Worm (Caenorhabditis elegans) whole organism, young adult: Measurements from ENCODE around the gene C40A11.8.

Experiments
- B0019.2 ChIP-seq: fragments of 200-800 bp; sonication (Bioruptor generic); conservative IDR thresholded peaks from 2 replicates; pipeline ENCODE4 v1.3.6; 2022; ENCODE audit warnings: missing genetic modification reagents, missing genetic modification characterization, missing compliant biosample characterization
- B0336.3 ChIP-seq: fragments of 200-800 bp; sonication (Bioruptor generic); IDR thresholded peaks from 2 replicates; pipeline ENCODE4 v1.3.6; 2022; ENCODE audit warnings: missing genetic modification characterization, missing compliant biosample characterization
- C06A6.2 ChIP-seq: fragments of 200-800 bp; sonication (Bioruptor generic); conservative IDR thresholded peaks from 2 replicates; pipeline ENCODE4 v1.3.6; 2022; ENCODE audit warnings: missing genetic modification characterization, missing compliant biosample characterization
- F10E7.11 ChIP-seq: sonication (generic microtip); optimal IDR thresholded peaks from 2 replicates; lab custom pipeline; 2017; ENCODE audit warnings: mild to moderate bottlenecking, missing genetic modification characterization, moderate library complexity, missing compliant biosample characterization
- F33H1.4 ChIP-seq: fragments of 200-800 bp; sonication (Bioruptor generic); IDR thresholded peaks from 2 replicates; pipeline ENCODE4 v1.3.6; 2022; ENCODE audit warnings: missing genetic modification reagents, missing genetic modification characterization, missing compliant biosample characterization
- F39B2.1 ChIP-seq: fragments of 200-800 bp; sonication (Bioruptor generic); IDR thresholded peaks from 2 replicates; pipeline ENCODE4 v1.3.6; 2022; ENCODE audit warnings: missing genetic modification reagents, missing genetic modification characterization, missing compliant biosample characterization
- K11D2.4 ChIP-seq: fragments of 200-800 bp; sonication (Bioruptor generic); IDR thresholded peaks from 2 replicates; pipeline ENCODE4 v1.3.6; 2022; ENCODE audit warnings: missing genetic modification reagents, missing genetic modification characterization, missing compliant biosample characterization
- T07F8.4 ChIP-seq: sonication (generic microtip); optimal IDR thresholded peaks from 2 replicates; lab custom pipeline; 2016; ENCODE audit warnings: mild to moderate bottlenecking, missing genetic modification characterization, moderate library complexity, missing compliant biosample characterization
- Y53G8AR.9 ChIP-seq: fragments of 200-800 bp; sonication (Bioruptor generic); conservative IDR thresholded peaks from 2 replicates; pipeline ENCODE4 v1.3.6; 2022; ENCODE audit warnings: missing genetic modification reagents, missing genetic modification characterization, missing compliant biosample characterization
- ZK185.1 ChIP-seq: sonication (generic microtip); optimal IDR thresholded peaks from 2 replicates; lab custom pipeline; 2016; ENCODE audit warnings: mild to moderate bottlenecking, missing genetic modification characterization, missing compliant biosample characterization; ENCODE audit not compliant: poor library complexity, severe bottlenecking
- akir-1 ChIP-seq: fragments of 200-800 bp; sonication (Bioruptor generic); optimal IDR thresholded peaks from 2 replicates; lab custom pipeline; 2018; ENCODE audit warnings: mild to moderate bottlenecking, missing genetic modification characterization, moderate library complexity, missing compliant biosample characterization
- aptf-3 ChIP-seq: fragments of 200-800 bp; sonication (Bioruptor generic); IDR thresholded peaks from 2 replicates; pipeline ENCODE4 v1.3.6; 2022; ENCODE audit warnings: missing genetic modification characterization, missing compliant biosample characterization
- atf-7 ChIP-seq: sonication (generic microtip); optimal IDR thresholded peaks from 2 replicates; lab custom pipeline; 2017; ENCODE audit warnings: mild to moderate bottlenecking, missing genetic modification characterization, missing compliant biosample characterization
- attf-5 ChIP-seq: fragments of 200-800 bp; sonication (Bioruptor generic); optimal IDR thresholded peaks from 2 replicates; lab custom pipeline; 2018; ENCODE audit warnings: mild to moderate bottlenecking, missing genetic modification characterization, missing compliant biosample characterization
- attf-6 ChIP-seq: fragments of 200-800 bp; sonication (Bioruptor generic); IDR thresholded peaks from 2 replicates; pipeline ENCODE4 v1.3.6; 2022; ENCODE audit warnings: missing genetic modification reagents, missing genetic modification characterization, missing compliant biosample characterization
- ceh-27 ChIP-seq: fragments of 200-800 bp; sonication (Bioruptor generic); optimal IDR thresholded peaks from 2 replicates; lab custom pipeline; 2018; ENCODE audit warnings: mild to moderate bottlenecking, missing genetic modification characterization, moderate library complexity, missing compliant biosample characterization
- ceh-40 ChIP-seq: fragments of 200-800 bp; sonication (Bioruptor generic); IDR thresholded peaks from 2 replicates; pipeline ENCODE4 v1.3.6; 2022; ENCODE audit warnings: missing genetic modification characterization, missing compliant biosample characterization
- dpff-1 ChIP-seq: sonication (generic microtip); optimal IDR thresholded peaks from 2 replicates; lab custom pipeline; 2017; ENCODE audit warnings: mild to moderate bottlenecking, missing genetic modification characterization, missing compliant biosample characterization
- ekl-4 ChIP-seq: fragments of 200-800 bp; sonication (Bioruptor generic); IDR thresholded peaks from 2 replicates; pipeline ENCODE4 v1.3.6; 2022; ENCODE audit warnings: missing genetic modification reagents, missing genetic modification characterization, missing compliant biosample characterization
- hmg-20 ChIP-seq: fragments of 200-800 bp; sonication (Bioruptor generic); IDR thresholded peaks from 2 replicates; pipeline ENCODE4 v1.3.6; 2022; ENCODE audit warnings: missing genetic modification reagents, missing genetic modification characterization, missing compliant biosample characterization
- let-607 ChIP-seq, 2 experiments: fragments of 200-800 bp in 1 of 2; sonication (Bioruptor generic) in 1 of 2; sonication (generic microtip) in 1 of 2; optimal IDR thresholded peaks; 2 replicates each; lab custom pipeline; 2016 to 2018; ENCODE audit warnings: mild to moderate bottlenecking in 2 of 2, missing compliant biosample characterization in 2 of 2, missing genetic modification characterization in 2 of 2, moderate library complexity in 2 of 2, missing genotype in 1 of 2
- lin-40 ChIP-seq: sonication (generic microtip); optimal IDR thresholded peaks from 2 replicates; lab custom pipeline; 2016; ENCODE audit warnings: missing genetic modification characterization, mild to moderate bottlenecking, missing compliant biosample characterization, missing genotype, missing genetic modification reagents
- lin-54 ChIP-seq: fragments of 200-800 bp; sonication (Bioruptor generic); optimal IDR thresholded peaks from 2 replicates; lab custom pipeline; 2018; ENCODE audit warnings: mild to moderate bottlenecking, missing genetic modification characterization, missing compliant biosample characterization
- madf-3 ChIP-seq: fragments of 200-800 bp; sonication (Bioruptor generic); IDR thresholded peaks from 2 replicates; pipeline ENCODE4 v1.3.6; 2022; ENCODE audit warnings: missing genetic modification reagents, missing genetic modification characterization, missing compliant biosample characterization
- nfya-2 ChIP-seq: fragments of 200-800 bp; sonication (Bioruptor generic); IDR thresholded peaks from 2 replicates; pipeline ENCODE4 v1.3.6; 2022; ENCODE audit warnings: missing genetic modification reagents, missing genetic modification characterization, missing compliant biosample characterization
- rec-8 ChIP-seq, 2 experiments: sonication (generic microtip); optimal IDR thresholded peaks; 2 replicates each; lab custom pipeline; 2016; ENCODE audit warnings: mild to moderate bottlenecking in 2 of 2, missing genetic modification characterization in 2 of 2, missing genetic modification reagents in 2 of 2, missing genotype in 2 of 2, missing biosample characterization in 1 of 2, missing compliant biosample characterization in 1 of 2, moderate library complexity in 1 of 2
- repo-1 ChIP-seq: sonication (generic microtip); optimal IDR thresholded peaks from 2 replicates; lab custom pipeline; 2017; ENCODE audit warnings: mild to moderate bottlenecking, missing genetic modification characterization, missing compliant biosample characterization
- rpc-1 ChIP-seq, 2 experiments: fragments of 150-350 bp in 1 of 2; sonication (generic microtip) in 1 of 2; optimal IDR thresholded peaks; 2 replicates each; lab custom pipeline; 2014 to 2018; ENCODE audit warnings: missing biosample characterization in 1 of 2, missing genetic modification characterization in 1 of 2, missing genetic modification reagents in 1 of 2, missing genotype in 1 of 2
- sea-2 ChIP-seq: fragments of 200-800 bp; sonication (Bioruptor generic); IDR thresholded peaks from 2 replicates; pipeline ENCODE4 v1.3.6; 2022; ENCODE audit warnings: missing genetic modification characterization, missing compliant biosample characterization
- snpc-4 ChIP-seq, 5 experiments: fragments of 150-350 bp in 1 of 5; sonication (generic microtip) in 4 of 5; optimal IDR thresholded peaks; 2 replicates each; lab custom pipeline; 2014 to 2018; ENCODE audit warnings: missing genetic modification characterization in 5 of 5, missing biosample characterization in 3 of 5, antibody characterized with exemption in 2 of 5, mild to moderate bottlenecking in 2 of 5, missing compliant biosample characterization in 2 of 5, missing genotype in 2 of 5, moderate library complexity in 2 of 5, missing genetic modification reagents in 1 of 5
- unc-130 ChIP-seq: sonication (generic microtip); optimal IDR thresholded peaks from 2 replicates; lab custom pipeline; 2016; ENCODE audit warnings: missing genetic modification reagents, missing genetic modification characterization, missing compliant biosample characterization
- unc-62 ChIP-seq: fragments of 150-350 bp; optimal IDR thresholded peaks from 2 replicates; lab custom pipeline; 2014; ENCODE audit warnings: missing biosample characterization, missing genetic modification reagents, missing genetic modification characterization
- xnd-1 ChIP-seq: sonication (generic microtip); optimal IDR thresholded peaks from 2 replicates; lab custom pipeline; 2016; ENCODE audit warnings: missing genotype, missing genetic modification reagents, missing genetic modification characterization, missing compliant biosample characterization
- zim-3 ChIP-seq: sonication (generic microtip); optimal IDR thresholded peaks from 2 replicates; lab custom pipeline; 2017; ENCODE audit warnings: mild to moderate bottlenecking, missing genetic modification characterization, moderate library complexity, missing compliant biosample characterization
- ztf-22 ChIP-seq: fragments of 200-800 bp; sonication (Bioruptor generic); optimal IDR thresholded peaks from 2 replicates; lab custom pipeline; 2018; ENCODE audit warnings: mild to moderate bottlenecking, missing genetic modification characterization, moderate library complexity, missing compliant biosample characterization
- ztf-25 ChIP-seq: fragments of 200-800 bp; sonication (Bioruptor generic); IDR thresholded peaks from 2 replicates; pipeline ENCODE4 v1.3.6; 2022; ENCODE audit warnings: missing genetic modification reagents, missing genetic modification characterization, missing compliant biosample characterization

The C40A11.8 gene

DNA sequence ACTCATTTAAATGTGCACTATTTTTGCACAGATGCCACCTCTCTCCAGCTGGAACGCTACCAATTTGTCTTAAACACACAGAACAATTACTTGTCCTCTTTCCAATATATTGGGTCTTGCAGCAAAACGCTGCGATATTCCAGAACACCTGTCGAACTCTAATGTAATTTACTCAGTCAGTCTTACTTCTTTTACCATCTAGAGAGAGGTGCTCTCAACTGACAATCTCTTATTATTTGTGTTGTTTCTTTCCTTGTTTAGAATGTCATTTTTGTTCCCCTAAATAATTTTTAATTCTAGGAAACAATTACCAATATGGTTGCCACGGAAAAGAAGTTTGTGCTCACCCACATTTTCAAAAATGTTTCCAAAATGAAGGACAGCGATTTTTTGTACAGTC is 20.0 kb downstream of the C40A11.8 start, which contains the start of gene sdz-28:
sdz-28 (plus strand) TSS at position 301 of the 400 bp plus-strand sequence.
- TF ChIP-seq nfya-2 (GFP tag; lab: Robert Waterston, UW): no peak

DNA sequence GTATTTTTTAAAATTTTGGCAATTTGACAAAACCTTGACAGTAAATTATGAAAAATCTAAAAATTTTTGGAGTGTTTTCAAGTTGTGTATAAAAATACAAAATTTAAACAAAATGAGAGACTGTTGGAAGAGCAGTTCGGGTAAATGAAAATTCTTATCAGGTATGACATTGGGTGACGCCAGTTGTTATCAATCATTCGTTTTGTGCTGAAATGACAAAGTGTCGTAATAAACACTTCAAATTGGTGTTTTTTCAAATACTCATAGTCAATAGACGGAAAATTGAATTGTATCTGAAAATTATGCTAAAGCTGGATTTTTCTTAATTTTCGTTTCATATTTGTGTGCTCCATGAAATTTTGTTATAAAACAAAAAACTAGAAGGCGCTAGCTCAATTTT is 28.0 kb downstream of the C40A11.8 start:
- no peak for TF ChIP-seq B0019.2 (GFP tag; lab: Robert Waterston, UW)
- no peak for TF ChIP-seq lin-40 (tag; lab: Kevin White, UChicago)
- TF ChIP-seq attf-6 (GFP tag; lab: Robert Waterston, UW): no peak
- no peak for TF ChIP-seq ztf-22 (GFP tag; lab: Kevin White, UChicago)
- no peak for TF ChIP-seq madf-3 (GFP tag; lab: Robert Waterston, UW)
- no peak for TF ChIP-seq lin-54 (GFP tag; lab: Kevin White, UChicago)
- no peak for TF ChIP-seq nfya-2 (GFP tag; lab: Robert Waterston, UW)
- TF ChIP-seq ztf-25: no peak
- TF ChIP-seq T07F8.4 (tag; lab: Kevin White, UChicago): no peak
- no peak for TF ChIP-seq C06A6.2 (GFP tag; lab: Robert Waterston, UW)
- no peak for TF ChIP-seq hmg-20
- no peak for TF ChIP-seq B0336.3 (GFP tag; lab: Robert Waterston, UW)
- no peak for TF ChIP-seq F10E7.11 (tag; lab: Kevin White, UChicago)
- no peak for TF ChIP-seq Y53G8AR.9 (GFP tag; lab: Robert Waterston, UW)
- TF ChIP-seq ceh-40 (GFP tag; lab: Robert Waterston, UW): no peak
- no peak for TF ChIP-seq sea-2 (GFP tag; lab: Robert Waterston, UW)
- no peak for TF ChIP-seq ekl-4 (GFP tag; lab: Robert Waterston, UW)
- no peak for TF ChIP-seq snpc-4 (GFP tag; optimal IDR thresholded peaks at IDR 0.05; lab: Kevin White, UChicago)
- TF ChIP-seq snpc-4 (tag; optimal IDR thresholded peaks at IDR 0.05; lab: Kevin White, UChicago): no peak
- TF ChIP-seq ZK185.1 (tag; lab: Kevin White, UChicago): no peak
- TF ChIP-seq, all 124 proteins: peak for 0

DNA sequence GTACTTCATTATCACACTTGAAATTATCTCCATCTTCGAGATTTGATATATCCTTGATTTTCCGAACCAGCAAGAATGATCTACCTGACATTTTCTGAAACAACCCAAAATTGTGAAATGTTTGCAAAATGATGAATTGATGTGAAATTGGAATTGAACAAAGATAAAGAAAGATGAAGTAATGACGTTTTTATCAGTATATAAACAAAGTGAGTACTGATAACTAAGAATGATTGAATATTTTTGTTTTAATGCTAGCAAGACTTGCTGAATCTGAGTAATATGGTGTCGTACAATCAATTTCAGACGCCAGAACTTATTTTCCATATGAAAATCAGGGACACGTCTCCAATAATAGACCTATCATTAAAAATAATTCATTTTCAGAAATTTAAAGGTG is 28.6 kb downstream of the C40A11.8 start, which contains the start of gene math-37:
math-37 (minus strand) TSS at position 101 of the 400 bp plus-strand sequence.
- TF ChIP-seq repo-1 (tag; lab: Kevin White, UChicago): no peak
- no peak for TF ChIP-seq rec-8 (tag; optimal IDR thresholded peaks at IDR 0.05; lab: Kevin White, UChicago)
- TF ChIP-seq unc-130 (GFP tag; lab: Kevin White, UChicago): no peak
- no peak for TF ChIP-seq zim-3
- no peak for TF ChIP-seq ceh-27
- no peak for TF ChIP-seq akir-1 (GFP tag; lab: Kevin White, UChicago)
- TF ChIP-seq unc-62 (GFP tag; lab: Kevin White, UChicago): no peak
- no peak for TF ChIP-seq madf-3 (GFP tag; lab: Robert Waterston, UW)
- TF ChIP-seq attf-5 (GFP tag; lab: Kevin White, UChicago): no peak
- no peak for TF ChIP-seq atf-7 (tag; lab: Kevin White, UChicago)
- no peak for TF ChIP-seq T07F8.4 (tag; lab: Kevin White, UChicago)
- TF ChIP-seq K11D2.4: no peak
- TF ChIP-seq lin-54 (GFP tag; lab: Kevin White, UChicago): no peak
- no peak for TF ChIP-seq dpff-1 (tag; lab: Kevin White, UChicago)
- no peak for TF ChIP-seq F33H1.4
- TF ChIP-seq rpc-1 (optimal IDR thresholded peaks at IDR 0.05; lab: Kevin White, UChicago): no peak
- TF ChIP-seq rpc-1 (tag; optimal IDR thresholded peaks at IDR 0.05; lab: Kevin White, UChicago): no peak
- TF ChIP-seq aptf-3 (GFP tag; lab: Robert Waterston, UW): no peak
- TF ChIP-seq let-607 (tag; optimal IDR thresholded peaks at IDR 0.05; lab: Kevin White, UChicago): no peak
- TF ChIP-seq F39B2.1 (GFP tag; lab: Robert Waterston, UW): no peak
- no peak for TF ChIP-seq xnd-1 (tag; lab: Kevin White, UChicago)
- TF ChIP-seq, all 124 proteins: peak for 0
